Fruit fly (Drosophila melanogaster) whole organism, embryonic: ENCODE measurements around the gene Dh31.
A peak's percentile ranks its signal among the peaks of the same experiment; 100 is the strongest.

ENCODE experiments used
- Atf-2 ChIP-seq: fragments of 200-800 bp; sonication (Bioruptor generic); optimal IDR thresholded peaks from 2 replicates; lab custom pipeline; 2016; ENCODE audit warnings: missing biosample characterization, missing genetic modification characterization
- B-H1 ChIP-seq: fragments of 200-800 bp; sonication (Bioruptor generic); IDR thresholded peaks from 3 replicates; pipeline ENCODE4 v1.3.6; 2022; ENCODE audit warnings: missing biosample characterization, missing genetic modification characterization
- CG13894 ChIP-seq: fragments of 200-800 bp; sonication (Bioruptor generic); optimal IDR thresholded peaks from 3 replicates; lab custom pipeline; 2018; ENCODE audit warnings: missing biosample characterization, mild to moderate bottlenecking, missing genetic modification characterization, moderate library complexity
- CG14441 ChIP-seq: fragments of 200-800 bp; sonication (Bioruptor generic); IDR thresholded peaks from 2 replicates; pipeline ENCODE4 v1.3.6; 2022; ENCODE audit warnings: missing biosample characterization, missing genetic modification characterization
- CG15479 ChIP-seq: fragments of 200-800 bp; sonication (Bioruptor generic); optimal IDR thresholded peaks from 3 replicates; lab custom pipeline; 2019; ENCODE audit warnings: missing biosample characterization, mild to moderate bottlenecking, missing genetic modification characterization, moderate library complexity
- CG18011 ChIP-seq: fragments of 200-800 bp; sonication (Bioruptor generic); optimal IDR thresholded peaks from 2 replicates; lab custom pipeline; 2017; ENCODE audit warnings: missing biosample characterization, missing genetic modification characterization, mild to moderate bottlenecking, moderate library complexity, missing genotype
- CG2120 ChIP-seq: fragments of 200-800 bp; sonication (Bioruptor generic); optimal IDR thresholded peaks from 3 replicates; lab custom pipeline; 2016; ENCODE audit warnings: missing biosample characterization, missing genetic modification characterization
- CG2202 ChIP-seq: fragments of 200-800 bp; sonication (Bioruptor generic); optimal IDR thresholded peaks from 2 replicates; lab custom pipeline; 2018; ENCODE audit warnings: missing biosample characterization, mild to moderate bottlenecking, missing genetic modification characterization
- CG2889 ChIP-seq: fragments of 200-800 bp; sonication (Bioruptor generic); IDR thresholded peaks from 3 replicates; pipeline ENCODE4 v1.3.6; 2022; ENCODE audit warnings: missing biosample characterization, missing genetic modification characterization
- CG3995 ChIP-seq: fragments of 200-800 bp; sonication (Bioruptor generic); optimal IDR thresholded peaks from 3 replicates; lab custom pipeline; 2016; ENCODE audit warnings: missing biosample characterization, missing genetic modification characterization
- CG4328 ChIP-seq: fragments of 200-800 bp; sonication (Bioruptor generic); optimal IDR thresholded peaks from 3 replicates; lab custom pipeline; 2017; ENCODE audit warnings: missing biosample characterization, missing genetic modification reagents, missing genetic modification characterization
- CG4707 ChIP-seq: fragments of 200-800 bp; sonication (Bioruptor generic); optimal IDR thresholded peaks from 2 replicates; lab custom pipeline; 2018; ENCODE audit warnings: missing biosample characterization, mild to moderate bottlenecking, missing genetic modification characterization, moderate library complexity
- CG6765 ChIP-seq: fragments of 200-800 bp; sonication (Bioruptor generic); optimal IDR thresholded peaks from 3 replicates; lab custom pipeline; 2017; ENCODE audit warnings: missing biosample characterization, mild to moderate bottlenecking, missing genetic modification characterization
- CG7271 ChIP-seq: fragments of 200-800 bp; sonication (Bioruptor generic); optimal IDR thresholded peaks from 2 replicates; lab custom pipeline; 2018; ENCODE audit warnings: missing biosample characterization, mild to moderate bottlenecking, missing genetic modification characterization, moderate library complexity
- CG7556 ChIP-seq: fragments of 200-800 bp; sonication (Bioruptor generic); optimal IDR thresholded peaks from 2 replicates; lab custom pipeline; 2017; ENCODE audit warnings: missing biosample characterization, mild to moderate bottlenecking, missing genetic modification characterization
- CG7745 ChIP-seq: fragments of 200-800 bp; sonication (Bioruptor generic); optimal IDR thresholded peaks from 2 replicates; lab custom pipeline; 2018; ENCODE audit warnings: missing biosample characterization, mild to moderate bottlenecking, missing genetic modification characterization, moderate library complexity
- CG8388 ChIP-seq: fragments of 200-800 bp; sonication (Bioruptor generic); optimal IDR thresholded peaks from 2 replicates; lab custom pipeline; 2019; ENCODE audit warnings: missing biosample characterization, mild to moderate bottlenecking, missing genetic modification characterization, moderate library complexity
- CHES-1-like ChIP-seq: fragments of 200-800 bp; sonication (Bioruptor generic); optimal IDR thresholded peaks from 2 replicates; lab custom pipeline; 2016; ENCODE audit warnings: missing biosample characterization, missing genetic modification characterization
- Dip2 ChIP-seq: fragments of 200-800 bp; sonication (Bioruptor generic); IDR thresholded peaks from 2 replicates; pipeline ENCODE4 v1.3.6; 2022; ENCODE audit warnings: missing biosample characterization, missing genetic modification characterization
- Drgx ChIP-seq: fragments of 200-800 bp; sonication (Bioruptor generic); IDR thresholded peaks from 2 replicates; pipeline ENCODE4 v1.3.6; 2022; ENCODE audit warnings: missing biosample characterization, missing genetic modification characterization
- Ets65A ChIP-seq: fragments of 200-800 bp; sonication (Bioruptor generic); peaks from one replicate; lab custom pipeline; 2016; ENCODE audit warnings: missing biosample characterization, missing genetic modification characterization
- Gug ChIP-seq: fragments of 200-800 bp; sonication (Bioruptor generic); IDR thresholded peaks from 4 replicates; pipeline ENCODE4 v1.3.6; 2022; ENCODE audit warnings: missing biosample characterization, missing genetic modification characterization
- Hand ChIP-seq: fragments of 200-800 bp; sonication (Bioruptor generic); optimal IDR thresholded peaks from 2 replicates; lab custom pipeline; 2017; ENCODE audit warnings: mild to moderate bottlenecking, missing biosample characterization, missing genetic modification reagents, missing genetic modification characterization
- Hr51 ChIP-seq, 2 experiments: fragments of 200-800 bp; sonication (Bioruptor generic); optimal IDR thresholded peaks; 2 replicates in 1 of 2; 3 replicates in 1 of 2; lab custom pipeline; 2016 to 2018; ENCODE audit warnings: missing biosample characterization in 2 of 2, missing genetic modification characterization in 2 of 2, mild to moderate bottlenecking in 1 of 2, moderate library complexity in 1 of 2
- Lhr ChIP-seq: fragments of 200-800 bp; sonication (Bioruptor generic); optimal IDR thresholded peaks from 3 replicates; lab custom pipeline; 2017; ENCODE audit warnings: mild to moderate bottlenecking, missing biosample characterization, missing genetic modification reagents, missing genetic modification characterization
- Lpt ChIP-seq: fragments of >200 bp; optimal IDR thresholded peaks from 2 replicates; lab custom pipeline; 2018; ENCODE audit warnings: missing biosample characterization, missing genetic modification characterization
- Med ChIP-seq: fragments of 200-800 bp; sonication (Bioruptor generic); peaks from one replicate; lab custom pipeline; 2016; ENCODE audit warnings: missing biosample characterization, missing genetic modification characterization, mild to moderate bottlenecking, inconsistent platforms, moderate library complexity
- Mes4 ChIP-seq: fragments of 200-800 bp; sonication (Bioruptor generic); optimal IDR thresholded peaks from 2 replicates; lab custom pipeline; 2016; ENCODE audit warnings: missing biosample characterization, missing genetic modification characterization
- NC2α ChIP-seq: fragments of 200-800 bp; sonication (Bioruptor generic); optimal IDR thresholded peaks from 2 replicates; lab custom pipeline; 2016; ENCODE audit warnings: missing biosample characterization, missing genetic modification characterization
- Nf-YA ChIP-seq: fragments of 200-800 bp; sonication (Bioruptor generic); IDR thresholded peaks from 2 replicates; pipeline ENCODE4 v1.3.6; 2022; ENCODE audit warnings: missing biosample characterization, missing genetic modification characterization
- Pdp1 ChIP-seq, 2 experiments: fragments of 200-800 bp; sonication (Bioruptor generic); optimal IDR thresholded peaks; 3 replicates each; lab custom pipeline; 2016; ENCODE audit warnings: missing biosample characterization in 2 of 2, missing genetic modification characterization in 2 of 2, mild to moderate bottlenecking in 1 of 2, moderate library complexity in 1 of 2
- Ssrp ChIP-seq: fragments of 200-800 bp; sonication (Bioruptor generic); optimal IDR thresholded peaks from 2 replicates; lab custom pipeline; 2018; ENCODE audit warnings: missing biosample characterization, mild to moderate bottlenecking, missing genetic modification characterization, moderate library complexity
- Tbp ChIP-seq: fragments of >200 bp; optimal IDR thresholded peaks from 2 replicates; lab custom pipeline; 2018; ENCODE audit warnings: missing biosample characterization, missing genetic modification characterization
- bsh ChIP-seq, 2 experiments: fragments of 200-800 bp; sonication (Bioruptor generic); optimal IDR thresholded peaks; 2 replicates each; lab custom pipeline; 2017 to 2018; ENCODE audit warnings: mild to moderate bottlenecking in 2 of 2, missing biosample characterization in 2 of 2, missing genetic modification characterization in 2 of 2, moderate library complexity in 1 of 2
- caup ChIP-seq: fragments of 200-800 bp; sonication (Bioruptor generic); optimal IDR thresholded peaks from 3 replicates; lab custom pipeline; 2017; ENCODE audit warnings: missing biosample characterization, mild to moderate bottlenecking, missing genetic modification characterization, moderate library complexity; ENCODE audit not compliant: severe bottlenecking
- hbn ChIP-seq: fragments of 200-800 bp; sonication (Bioruptor generic); IDR thresholded peaks from 2 replicates; pipeline ENCODE4 v1.3.6; 2022; ENCODE audit warnings: missing biosample characterization, missing genetic modification characterization; ENCODE audit not compliant: partially characterized antibody
- lilli ChIP-seq: fragments of 200-800 bp; sonication (Bioruptor generic); optimal IDR thresholded peaks from 3 replicates; lab custom pipeline; 2016; ENCODE audit warnings: missing biosample characterization, missing genetic modification characterization
- otp ChIP-seq: fragments of 200-800 bp; sonication (Bioruptor generic); IDR thresholded peaks from 3 replicates; pipeline ENCODE4, ENCODE4 v1.3.6; 2022; ENCODE audit warnings: missing biosample characterization, missing genetic modification characterization
- pfk ChIP-seq: fragments of 200-800 bp; sonication (Bioruptor generic); optimal IDR thresholded peaks from 2 replicates; lab custom pipeline; 2018; ENCODE audit warnings: missing biosample characterization, mild to moderate bottlenecking, missing genetic modification characterization, moderate library complexity
- phol ChIP-seq: fragments of 200-800 bp; sonication (Bioruptor generic); optimal IDR thresholded peaks from 3 replicates; lab custom pipeline; 2018; ENCODE audit warnings: missing biosample characterization, mild to moderate bottlenecking, missing genetic modification characterization, moderate library complexity
- psq ChIP-seq: fragments of 200-800 bp; sonication (Bioruptor generic); optimal IDR thresholded peaks from 2 replicates; lab custom pipeline; 2017; ENCODE audit warnings: missing biosample characterization, missing genetic modification characterization
- shn ChIP-seq: fragments of 200-800 bp; sonication (Bioruptor generic); optimal IDR thresholded peaks from 3 replicates; lab custom pipeline; 2016; ENCODE audit warnings: missing biosample characterization, missing genetic modification characterization
- sna ChIP-seq: fragments of 200-800 bp; sonication (Bioruptor generic); IDR thresholded peaks from 2 replicates; pipeline ENCODE4 v1.3.6; 2022; ENCODE audit warnings: missing biosample characterization, missing genetic modification characterization; ENCODE audit not compliant: partially characterized antibody
- unpg ChIP-seq: fragments of 200-800 bp; sonication (Bioruptor generic); optimal IDR thresholded peaks from 3 replicates; lab custom pipeline; 2018; ENCODE audit warnings: missing biosample characterization, mild to moderate bottlenecking, missing genetic modification characterization, moderate library complexity
- vnd ChIP-seq: fragments of 200-800 bp; sonication (Bioruptor generic); IDR thresholded peaks from 3 replicates; pipeline ENCODE4 v1.3.6; 2022; ENCODE audit warnings: missing biosample characterization, missing genetic modification characterization; ENCODE audit not compliant: partially characterized antibody
- zfh1 ChIP-seq: fragments of 200-800 bp; sonication (Bioruptor generic); IDR thresholded peaks from 3 replicates; pipeline ENCODE4 v1.3.6; 2022; ENCODE audit warnings: missing biosample characterization, missing genetic modification characterization

Dh31 gene

dm6 chr2L:8464107-8464582 is 42.5 kb downstream of the Dh31 start, which contains the start of gene prg (continued):
- peak; percentile 45 for TF ChIP-seq Atf-2 (GFP tag; lab: Kevin White, UChicago)
- TF ChIP-seq CG4707 = peak; percentile 96
- TF ChIP-seq caup = peak; percentile 21
- TF ChIP-seq CG2889 (GFP tag; lab: Robert Waterston, UW) = no peak
- TF ChIP-seq Gug (GFP tag; lab: Robert Waterston, UW) = peak; percentile 10; the same call in 1 of the 4 replicates
- peak; percentile 48 for TF ChIP-seq CG3995

dm6 chr2L:8463144-8464106 is 43.2 kb downstream of the Dh31 start, which contains the start of gene Agpat2:
Gene Agpat2 (minus strand): TSS chr2L:8463994.
- peak; percentile 76 for TF ChIP-seq shn (GFP tag; lab: Kevin White, UChicago)
- peak; percentile 61; the same call in 1 of the 2 replicates for TF ChIP-seq Nf-YA (GFP tag; lab: Robert Waterston, UW)
- peak; percentile 56 for TF ChIP-seq NC2α (GFP tag; lab: Kevin White, UChicago)
- TF ChIP-seq Lhr (GFP tag; lab: Kevin White, UChicago) = peak; percentile 29
- peak; percentile 71; the same call in 2 of the 3 replicates for TF ChIP-seq otp (GFP tag; lab: Robert Waterston, UW)
- TF ChIP-seq CG4328 (GFP tag; lab: Kevin White, UChicago) = peak; percentile 63
- peak; percentile 66 to 89 for TF ChIP-seq Hr51 (GFP tag; optimal IDR thresholded peaks at IDR 0.05; lab: Kevin White, UChicago)
- TF ChIP-seq psq (GFP tag; lab: Kevin White, UChicago) = no peak
- peak; percentile 68 for TF ChIP-seq Mes4 (GFP tag; lab: Kevin White, UChicago)
- TF ChIP-seq CG8388 (GFP tag; lab: Kevin White, UChicago) = peak; percentile 87
- peak in 1 of 2 experiments; percentile 92 for TF ChIP-seq bsh (GFP tag; optimal IDR thresholded peaks at IDR 0.05; lab: Kevin White, UChicago)
- TF ChIP-seq CG7271 (tag; lab: Kevin White, UChicago) = peak; percentile 43
- peak; percentile 93 for TF ChIP-seq CG2120
- TF ChIP-seq Tbp (GFP tag; lab: Kevin White, UChicago) = no peak
- peak; percentile 86 for TF ChIP-seq unpg (GFP tag; lab: Kevin White, UChicago)
- TF ChIP-seq Ets65A = peak; percentile 96
- TF ChIP-seq hbn (GFP tag; lab: Robert Waterston, UW) = no peak
- TF ChIP-seq CG13894 (tag; lab: Kevin White, UChicago) = peak; percentile 78
- TF ChIP-seq phol (tag; lab: Kevin White, UChicago) = peak; percentile 85
- no peak for TF ChIP-seq CG7745
- peak; percentile 59 for TF ChIP-seq B-H1 (GFP tag; lab: Robert Waterston, UW)
- peak; percentile 88 for TF ChIP-seq lilli
- TF ChIP-seq Dip2 = no peak
- no peak for TF ChIP-seq sna (GFP tag; lab: Robert Waterston, UW)
- TF ChIP-seq CG14441 (GFP tag; lab: Robert Waterston, UW) = peak; percentile 68
- no peak for TF ChIP-seq pfk (GFP tag; lab: Kevin White, UChicago)
- TF ChIP-seq CG18011 (GFP tag; lab: Kevin White, UChicago) = peak; percentile 49
- TF ChIP-seq zfh1 (GFP tag; lab: Robert Waterston, UW) = peak; percentile 81
- peak; percentile 28 for TF ChIP-seq CG6765 (GFP tag; lab: Kevin White, UChicago)
- TF ChIP-seq CG7556 (GFP tag; lab: Kevin White, UChicago) = peak; percentile 90
- peak; percentile 83 for TF ChIP-seq Ssrp (tag; lab: Kevin White, UChicago)
- TF ChIP-seq Med (GFP tag; lab: Kevin White, UChicago) = peak; percentile 94
- peak; percentile 69 for TF ChIP-seq CG2202 (tag; lab: Kevin White, UChicago)
- peak; percentile 68 to 78 for TF ChIP-seq Pdp1 (GFP tag; optimal IDR thresholded peaks at IDR 0.05; lab: Kevin White, UChicago)
- no peak for TF ChIP-seq Drgx (GFP tag; lab: Robert Waterston, UW)
- peak; percentile 89 for TF ChIP-seq Hand
- no peak for TF ChIP-seq CG15479 (GFP tag; lab: Kevin White, UChicago)
- TF ChIP-seq vnd (GFP tag; lab: Robert Waterston, UW) = no peak
- TF ChIP-seq CHES-1-like (GFP tag; lab: Kevin White, UChicago) = peak; percentile 58
- no peak for TF ChIP-seq Lpt (GFP tag; lab: Kevin White, UChicago)
